Fruit fly (Drosophila melanogaster) whole organism, embryonic: ENCODE measurements around the gene CG34432.

ENCODE experiments used
- Asciz ChIP-seq: fragments of 200-800 bp; sonication (Bioruptor generic); optimal IDR thresholded peaks from 2 replicates; lab custom pipeline; 2017; ENCODE audit warnings: missing biosample characterization, mild to moderate bottlenecking, missing genetic modification characterization, missing genetic modification reagents
- CG10366 ChIP-seq: fragments of 200-800 bp; sonication (Bioruptor generic); IDR thresholded peaks from 2 replicates; pipeline ENCODE4 v1.3.6; 2022; ENCODE audit warnings: missing biosample characterization, missing genetic modification characterization
- CG10462 ChIP-seq: fragments of 200-800 bp; sonication (Bioruptor generic); optimal IDR thresholded peaks from 2 replicates; lab custom pipeline; 2016; ENCODE audit warnings: missing biosample characterization, missing genetic modification characterization
- CG10959 ChIP-seq: fragments of 200-800 bp; sonication (Bioruptor generic); IDR thresholded peaks from 2 replicates; pipeline ENCODE4 v1.3.6; 2022; ENCODE audit warnings: missing biosample characterization, missing genetic modification characterization
- CG13775 ChIP-seq: fragments of 200-800 bp; sonication (Bioruptor generic); optimal IDR thresholded peaks from 3 replicates; lab custom pipeline; 2017; ENCODE audit warnings: missing biosample characterization, mild to moderate bottlenecking, missing genetic modification characterization
- CG15073 ChIP-seq: fragments of 200-800 bp; sonication (Bioruptor generic); optimal IDR thresholded peaks from 2 replicates; lab custom pipeline; 2016; ENCODE audit warnings: missing biosample characterization, missing genetic modification characterization
- CG17802 ChIP-seq: fragments of 200-800 bp; sonication (Bioruptor generic); optimal IDR thresholded peaks from 2 replicates; lab custom pipeline; 2018; ENCODE audit warnings: missing biosample characterization, mild to moderate bottlenecking, missing genetic modification characterization, moderate library complexity
- CG1832 ChIP-seq: fragments of 200-800 bp; sonication (Bioruptor generic); optimal IDR thresholded peaks from 2 replicates; lab custom pipeline; 2017; ENCODE audit warnings: missing biosample characterization, mild to moderate bottlenecking, missing genetic modification characterization, inconsistent platforms
- CG2889 ChIP-seq: fragments of 200-800 bp; sonication (Bioruptor generic); IDR thresholded peaks from 3 replicates; pipeline ENCODE4 v1.3.6; 2022; ENCODE audit warnings: missing biosample characterization, missing genetic modification characterization
- CG30431 ChIP-seq: fragments of 200-800 bp; sonication (Bioruptor generic); optimal IDR thresholded peaks from 2 replicates; lab custom pipeline; 2017; ENCODE audit warnings: missing biosample characterization, missing genetic modification characterization
- CG4424 ChIP-seq: fragments of 200-800 bp; sonication (Bioruptor generic); optimal IDR thresholded peaks from 3 replicates; lab custom pipeline; 2016; ENCODE audit warnings: missing biosample characterization, missing genetic modification characterization
- CG6854 ChIP-seq: fragments of 200-800 bp; sonication (Bioruptor generic); optimal IDR thresholded peaks from 3 replicates; lab custom pipeline; 2017; ENCODE audit warnings: missing biosample characterization, mild to moderate bottlenecking, missing genetic modification characterization
- CG7786 ChIP-seq: fragments of 200-800 bp; sonication (Bioruptor generic); optimal IDR thresholded peaks from 2 replicates; lab custom pipeline; 2016; ENCODE audit warnings: missing biosample characterization, missing genetic modification characterization
- CG9437 ChIP-seq: fragments of 200-800 bp; sonication (Bioruptor generic); optimal IDR thresholded peaks from 2 replicates; lab custom pipeline; 2018; ENCODE audit warnings: missing biosample characterization, mild to moderate bottlenecking, missing genetic modification characterization
- CkIIα-i1 ChIP-seq: fragments of 200-800 bp; sonication (Bioruptor generic); IDR thresholded peaks from 2 replicates; pipeline ENCODE4 v1.3.6; 2022; ENCODE audit warnings: missing biosample characterization, missing genetic modification characterization
- Dip2 ChIP-seq: fragments of 200-800 bp; sonication (Bioruptor generic); IDR thresholded peaks from 2 replicates; pipeline ENCODE4 v1.3.6; 2022; ENCODE audit warnings: missing biosample characterization, missing genetic modification characterization
- Drgx ChIP-seq: fragments of 200-800 bp; sonication (Bioruptor generic); IDR thresholded peaks from 2 replicates; pipeline ENCODE4 v1.3.6; 2022; ENCODE audit warnings: missing biosample characterization, missing genetic modification characterization
- Ets65A ChIP-seq: fragments of 200-800 bp; sonication (Bioruptor generic); peaks from one replicate; lab custom pipeline; 2016; ENCODE audit warnings: missing biosample characterization, missing genetic modification characterization
- Ets97D ChIP-seq: fragments of 200-800 bp; sonication (Bioruptor generic); optimal IDR thresholded peaks from 3 replicates; lab custom pipeline; 2016; ENCODE audit warnings: missing biosample characterization, missing genetic modification characterization
- H2.0 ChIP-seq: fragments of 200-800 bp; sonication (Bioruptor generic); IDR thresholded peaks from 2 replicates; pipeline ENCODE4 v1.3.6; 2022; ENCODE audit warnings: missing biosample characterization, missing genetic modification characterization
- Lim3 ChIP-seq: fragments of 200-800 bp; sonication (Bioruptor generic); IDR thresholded peaks from 2 replicates; pipeline ENCODE4 v1.3.6; 2022; ENCODE audit warnings: missing biosample characterization, missing genetic modification characterization
- MBD-R2 ChIP-seq: fragments of 200-800 bp; sonication (Bioruptor generic); IDR thresholded peaks from 2 replicates; pipeline ENCODE4 v1.3.6; 2022; ENCODE audit warnings: missing biosample characterization, missing genetic modification characterization
- Neu2 ChIP-seq: fragments of 200-800 bp; sonication (Bioruptor generic); optimal IDR thresholded peaks from 3 replicates; lab custom pipeline; 2016; ENCODE audit warnings: missing biosample characterization, missing genetic modification characterization, borderline replicate concordance
- Nf-YB ChIP-seq: fragments of 200-800 bp; sonication (Bioruptor generic); optimal IDR thresholded peaks from 3 replicates; lab custom pipeline; 2019; ENCODE audit warnings: missing biosample characterization, mild to moderate bottlenecking, missing genetic modification characterization, moderate library complexity
- Nf-YC ChIP-seq: fragments of 200-800 bp; optimal IDR thresholded peaks from 3 replicates; lab custom pipeline; 2019; ENCODE audit warnings: missing biosample characterization, mild to moderate bottlenecking, missing genetic modification characterization, moderate library complexity
- Scr ChIP-seq: fragments of 200-800 bp; sonication (Bioruptor generic); IDR thresholded peaks from 2 replicates; pipeline ENCODE4 v1.3.6; 2022; ENCODE audit warnings: missing biosample characterization, missing genetic modification characterization; ENCODE audit not compliant: partially characterized antibody
- Sin3A ChIP-seq: fragments of >200 bp; optimal IDR thresholded peaks from 2 replicates; lab custom pipeline; 2018
- Trl ChIP-seq, 3 experiments: fragments of >200 bp in 2 of 3; fragments of 200-800 bp in 1 of 3; sonication (Bioruptor generic) in 1 of 3; optimal IDR thresholded peaks; 2 replicates in 1 of 3; 3 replicates in 2 of 3; lab custom pipeline; 2016 to 2017; ENCODE audit warnings: missing biosample characterization in 1 of 3, missing genetic modification characterization in 1 of 3
- ac ChIP-seq: fragments of 200-800 bp; sonication (Bioruptor generic); optimal IDR thresholded peaks from 3 replicates; lab custom pipeline; 2017; ENCODE audit warnings: missing biosample characterization, mild to moderate bottlenecking, missing genetic modification characterization
- al ChIP-seq: fragments of 200-800 bp; sonication (Bioruptor generic); IDR thresholded peaks from 2 replicates; pipeline ENCODE4 v1.3.6; 2022; ENCODE audit warnings: missing biosample characterization, missing genetic modification characterization
- bigmax ChIP-seq: fragments of 200-800 bp; sonication (Bioruptor generic); optimal IDR thresholded peaks from 2 replicates; lab custom pipeline; 2018; ENCODE audit warnings: missing biosample characterization, mild to moderate bottlenecking, missing genetic modification characterization
- bowl ChIP-seq: fragments of 200-800 bp; sonication (Bioruptor generic); IDR thresholded peaks from 2 replicates; pipeline ENCODE4 v1.3.6; 2022; ENCODE audit warnings: missing biosample characterization, missing genetic modification characterization
- bsh ChIP-seq, 2 experiments: fragments of 200-800 bp; sonication (Bioruptor generic); optimal IDR thresholded peaks; 2 replicates each; lab custom pipeline; 2017 to 2018; ENCODE audit warnings: mild to moderate bottlenecking in 2 of 2, missing biosample characterization in 2 of 2, missing genetic modification characterization in 2 of 2, moderate library complexity in 1 of 2
- cg ChIP-seq: fragments of 200-800 bp; sonication (Bioruptor generic); optimal IDR thresholded peaks from 3 replicates; lab custom pipeline; 2019; ENCODE audit warnings: missing biosample characterization, mild to moderate bottlenecking, missing genetic modification characterization, moderate library complexity
- dm ChIP-seq: fragments of 200-800 bp; sonication (Bioruptor generic); optimal IDR thresholded peaks from 3 replicates; lab custom pipeline; 2016; ENCODE audit warnings: missing biosample characterization, missing genetic modification characterization
- dmrt99B ChIP-seq: fragments of 200-800 bp; sonication (Bioruptor generic); optimal IDR thresholded peaks from 2 replicates; lab custom pipeline; 2018; ENCODE audit warnings: missing biosample characterization, mild to moderate bottlenecking, missing genetic modification characterization, moderate library complexity
- gsb ChIP-seq: fragments of 200-800 bp; sonication (Bioruptor generic); IDR thresholded peaks from 2 replicates; pipeline ENCODE4 v1.3.6; 2022; ENCODE audit warnings: missing biosample characterization, missing genetic modification characterization
- her ChIP-seq: fragments of 200-800 bp; sonication (Bioruptor generic); optimal IDR thresholded peaks from 2 replicates; lab custom pipeline; 2016; ENCODE audit warnings: missing biosample characterization, missing genetic modification characterization
- lbe ChIP-seq: fragments of 200-800 bp; sonication (Bioruptor generic); optimal IDR thresholded peaks from 2 replicates; lab custom pipeline; 2016; ENCODE audit warnings: missing biosample characterization, mild to moderate bottlenecking, missing genetic modification characterization
- mld ChIP-seq: fragments of 200-800 bp; sonication (Bioruptor generic); IDR thresholded peaks from 3 replicates; pipeline ENCODE4 v1.3.6; 2022; ENCODE audit warnings: missing biosample characterization, missing genetic modification characterization; ENCODE audit not compliant: partially characterized antibody
- ro ChIP-seq: fragments of 200-800 bp; sonication (Bioruptor generic); IDR thresholded peaks from 2 replicates; pipeline ENCODE4 v1.3.6; 2022; ENCODE audit warnings: missing biosample characterization, missing genetic modification characterization
- sc ChIP-seq, 3 experiments: fragments of >200 bp in 2 of 3; fragments of 200-800 bp in 1 of 3; sonication (Bioruptor generic) in 1 of 3; optimal IDR thresholded peaks; 2 replicates in 2 of 3; 3 replicates in 1 of 3; lab custom pipeline; 2017; ENCODE audit warnings: mild to moderate bottlenecking in 1 of 3, missing biosample characterization in 1 of 3, missing genetic modification characterization in 1 of 3, missing genetic modification reagents in 1 of 3
- sens ChIP-seq: fragments of 200-800 bp; sonication (Bioruptor generic); peaks from one replicate; lab custom pipeline; 2016; ENCODE audit warnings: missing biosample characterization, missing genetic modification characterization
- slp2 ChIP-seq: fragments of 200-800 bp; sonication (Bioruptor generic); optimal IDR thresholded peaks from 2 replicates; lab custom pipeline; 2016; ENCODE audit warnings: missing biosample characterization, missing genetic modification characterization
- zfh1 ChIP-seq: fragments of 200-800 bp; sonication (Bioruptor generic); IDR thresholded peaks from 3 replicates; pipeline ENCODE4 v1.3.6; 2022; ENCODE audit warnings: missing biosample characterization, missing genetic modification characterization

The CG34432 gene

DNA sequence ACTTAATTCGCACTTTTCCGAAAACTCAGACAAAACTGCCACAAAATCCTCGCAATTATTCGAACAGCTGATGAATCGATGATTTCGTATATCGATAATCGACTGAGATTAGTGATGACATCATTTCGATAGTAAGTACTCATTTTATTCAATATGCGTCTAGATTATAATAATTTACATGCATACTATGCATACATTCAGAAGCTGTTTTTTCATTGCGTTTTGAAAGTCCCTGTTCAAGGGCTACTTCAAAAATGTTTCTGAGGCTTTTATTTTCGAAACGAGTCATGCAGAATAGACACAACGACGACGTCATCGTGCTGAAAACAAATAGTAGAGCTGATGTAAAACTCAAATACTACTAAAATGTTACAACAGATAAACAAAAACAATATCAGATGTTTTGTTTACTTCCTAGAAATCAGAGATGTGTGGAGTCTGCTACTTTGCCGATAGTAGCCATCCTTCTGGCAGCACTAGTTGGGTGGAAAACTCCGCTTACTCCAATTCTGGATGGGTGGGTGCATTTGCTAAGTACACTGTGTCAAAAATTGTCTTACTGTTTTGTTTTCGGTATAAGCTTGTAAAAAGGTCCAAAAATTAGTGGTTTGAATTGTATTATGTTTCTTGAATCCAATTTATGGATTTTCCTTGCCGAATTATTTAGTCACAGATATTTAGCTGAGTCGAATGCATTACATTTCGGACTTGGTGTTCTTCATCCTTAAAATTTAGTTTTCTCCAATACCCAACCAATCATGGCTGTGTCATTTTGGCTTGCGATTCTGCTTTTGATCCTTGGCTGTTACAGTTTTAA, 47.3 kb upstream of the CG34432 start, which contains the start of the genes CG2246 and CG31021 (continued):
- TF ChIP-seq Neu2 (no peak), Drgx (GFP tag; lab: Robert Waterston, UW) (peak; percentile 32), CG2889 (GFP tag; lab: Robert Waterston, UW) (0 out of 3 replicates have a peak, but pooled peaks have one; percentile 19), bowl (GFP tag; lab: Robert Waterston, UW) (no peak), H2.0 (no peak; the same call in 1 of the 2 replicates), bsh (GFP tag; optimal IDR thresholded peaks at IDR 0.05; lab: Kevin White, UChicago) (peak in 1 of 2 experiments; percentile 4), ac (GFP tag; lab: Kevin White, UChicago) (no peak), CG9437 (GFP tag; lab: Kevin White, UChicago) (peak; percentile 17), CG6854 (no peak), CkIIα-i1 (GFP tag; lab: Robert Waterston, UW) (no peak), CG30431 (no peak), dm (GFP tag; lab: Kevin White, UChicago) (peak; percentile 60), CG7786 (peak; percentile 56), CG15073 (GFP tag; lab: Kevin White, UChicago) (no peak), CG10959 (GFP tag; lab: Robert Waterston, UW) (no peak)
- TF ChIP-seq, all 482 proteins: peak for 270

DNA sequence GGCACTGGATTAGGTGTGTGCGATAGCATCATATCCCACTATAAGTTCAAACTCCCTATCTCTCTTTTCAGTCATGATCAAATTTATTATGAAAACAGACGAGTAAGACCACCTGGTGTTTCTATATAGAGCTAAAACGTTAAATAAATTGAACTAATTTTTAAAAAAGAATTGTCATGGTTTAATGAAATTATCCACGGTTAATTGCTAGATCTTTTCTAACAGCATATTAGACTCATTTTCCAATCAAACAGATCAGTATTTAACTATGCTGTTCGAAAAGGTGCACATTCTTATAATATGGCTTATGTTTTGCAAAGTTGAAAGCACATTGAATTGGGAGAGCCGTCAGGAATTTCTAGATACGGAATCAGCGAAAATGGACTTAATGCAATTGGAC, 45.1 kb upstream of the CG34432 start, which contains the start of gene PH4alphaNE3:
TSS of gene PH4alphaNE3 (plus strand) at position 301 of the 400 bp plus-strand sequence.
- no peak for TF ChIP-seq slp2 (GFP tag; lab: Kevin White, UChicago)
- no peak for TF ChIP-seq zfh1 (GFP tag; lab: Robert Waterston, UW)
- TF ChIP-seq Ets65A, result peak; percentile 19
- TF ChIP-seq CG10462 (GFP tag; lab: Kevin White, UChicago), result no peak
- TF ChIP-seq sens (GFP tag; lab: Kevin White, UChicago), result peak; percentile 26
- no peak for TF ChIP-seq Nf-YC (tag; lab: Kevin White, UChicago)
- TF ChIP-seq CG13775 (GFP tag; lab: Kevin White, UChicago), result no peak

DNA sequence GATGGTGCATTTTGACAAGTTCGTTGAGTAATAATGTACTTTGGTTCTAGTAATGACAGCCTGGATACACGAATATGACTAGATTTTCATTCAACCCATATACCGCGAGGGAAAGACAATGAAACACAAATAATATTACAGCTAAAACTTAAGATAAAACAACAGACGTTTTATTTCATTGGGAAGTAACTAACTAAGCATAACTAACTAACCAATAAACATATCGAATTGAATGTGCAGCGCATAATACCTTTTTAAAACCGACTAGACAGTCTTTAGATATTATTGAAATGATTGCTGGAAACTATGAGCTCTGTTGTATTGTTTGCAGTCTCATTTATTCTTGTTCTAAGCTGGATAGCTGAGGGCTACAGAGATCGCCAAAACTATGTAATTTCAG, 43.1 kb upstream of the CG34432 start, which contains the start of gene CG31016:
TSS of gene CG31016 (plus strand) at position 301 of the 400 bp plus-strand sequence.
- TF ChIP-seq bigmax (no peak), MBD-R2 (GFP tag; lab: Robert Waterston, UW) (no peak), dmrt99B (no peak), Scr (no peak), ro (no peak)

DNA sequence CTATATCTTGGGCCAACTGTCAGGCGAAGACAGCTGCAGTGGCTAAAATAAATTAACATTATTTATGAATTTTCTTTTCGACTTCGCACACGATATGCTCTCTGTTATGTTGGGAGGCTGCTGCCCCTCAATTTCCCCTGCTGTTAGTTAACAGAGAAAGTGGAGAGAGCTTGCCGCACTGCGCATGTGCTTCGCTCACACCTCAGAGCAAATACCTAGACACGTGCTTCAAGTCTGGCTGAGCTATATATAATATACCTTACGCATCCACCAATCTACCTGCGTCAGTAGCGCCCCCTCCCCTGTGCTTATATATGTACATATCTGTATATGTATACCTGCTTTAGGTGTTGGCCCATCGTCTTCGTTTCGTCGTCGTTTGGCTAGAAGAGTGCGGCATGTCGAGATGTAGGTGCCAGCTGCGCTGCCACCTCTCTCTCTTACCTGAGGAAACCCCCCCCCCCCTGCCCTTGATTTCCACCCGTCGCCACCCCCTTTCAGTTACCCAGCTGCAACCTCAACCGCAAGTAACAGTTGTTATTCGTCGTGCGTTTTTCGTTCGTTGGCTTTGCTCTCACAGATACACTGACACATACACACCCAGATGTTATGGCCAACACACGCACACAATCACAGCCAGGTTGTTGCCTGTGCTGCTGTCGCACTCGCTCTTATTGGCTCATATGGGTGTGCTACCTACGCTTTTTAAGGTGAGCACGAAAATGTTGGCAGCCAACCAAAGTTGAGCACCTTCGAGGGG, 32.7 kb upstream of the CG34432 start:
- TF ChIP-seq sc (optimal IDR thresholded peaks at IDR 0.05; lab: Kevin White, UChicago) (no peak), sc (GFP tag; optimal IDR thresholded peaks at IDR 0.05; lab: Kevin White, UChicago) (no peak), mld (no peak), CG10366 (no peak), CG17802 (no peak), al (GFP tag; lab: Robert Waterston, UW) (no peak), CG1832 (peak; percentile 32), her (no peak), Nf-YB (peak; percentile 95), CG4424 (GFP tag; lab: Kevin White, UChicago) (no peak), Dip2 (GFP tag; lab: Robert Waterston, UW) (no peak), cg (peak; percentile 72), Lim3 (GFP tag; lab: Robert Waterston, UW) (no peak), Ets97D (GFP tag; lab: Kevin White, UChicago) (no peak), lbe (GFP tag; lab: Kevin White, UChicago) (no peak), Trl (optimal IDR thresholded peaks at IDR 0.05; lab: Kevin White, UChicago) (peak; percentile 8 to 24), Trl (GFP tag; optimal IDR thresholded peaks at IDR 0.05; lab: Kevin White, UChicago) (no peak), gsb (GFP tag; lab: Robert Waterston, UW) (no peak), Sin3A (lab: Kevin White, UChicago) (no peak), Asciz (GFP tag; lab: Kevin White, UChicago) (no peak)
